Fruit fly (Drosophila melanogaster) whole organism, pupa: Measurements from ENCODE around the gene Naa40.

ENCODE experiments used
- CG12605 ChIP-seq: fragments of 200-800 bp; sonication (Bioruptor generic); IDR thresholded peaks from 2 replicates; pipeline ENCODE4 v1.3.6; 2022; ENCODE audit warnings: missing biosample characterization, missing genetic modification characterization
- CG13204 ChIP-seq: fragments of 200-800 bp; sonication (Bioruptor generic); optimal IDR thresholded peaks from 2 replicates; lab custom pipeline; 2018; ENCODE audit warnings: missing biosample characterization, mild to moderate bottlenecking, missing genetic modification characterization, moderate library complexity
- CG17806 ChIP-seq: fragments of 200-800 bp; sonication (Bioruptor generic); optimal IDR thresholded peaks from 2 replicates; lab custom pipeline; 2018; ENCODE audit warnings: missing biosample characterization, mild to moderate bottlenecking, missing genetic modification characterization, moderate library complexity
- CG32121 ChIP-seq: fragments of 200-800 bp; sonication (Bioruptor generic); IDR thresholded peaks from 2 replicates; pipeline ENCODE4 v1.3.6; 2022; ENCODE audit warnings: missing biosample characterization, missing genetic modification characterization
- CG34367 ChIP-seq: fragments of 200-800 bp; sonication (Bioruptor generic); optimal IDR thresholded peaks from 2 replicates; lab custom pipeline; 2018; ENCODE audit warnings: missing biosample characterization, mild to moderate bottlenecking, missing genetic modification characterization
- CG4496 ChIP-seq: fragments of 200-800 bp; sonication (Bioruptor generic); IDR thresholded peaks from 3 replicates; pipeline ENCODE4 v1.3.6; 2022; ENCODE audit warnings: missing biosample characterization, missing genetic modification characterization
- CG8301 ChIP-seq: fragments of 200-800 bp; sonication (Bioruptor generic); optimal IDR thresholded peaks from 2 replicates; lab custom pipeline; 2018; ENCODE audit warnings: missing biosample characterization, mild to moderate bottlenecking, missing genetic modification characterization
- CG9948 ChIP-seq: fragments of 200-800 bp; sonication (Bioruptor generic); optimal IDR thresholded peaks from 2 replicates; lab custom pipeline; 2018; ENCODE audit warnings: missing biosample characterization, mild to moderate bottlenecking, missing genetic modification characterization, moderate library complexity
- EcR ChIP-seq: fragments of 200-800 bp; sonication (Bioruptor generic); optimal IDR thresholded peaks from 3 replicates; lab custom pipeline; 2019; ENCODE audit warnings: missing biosample characterization, missing genetic modification characterization, mild to moderate bottlenecking, moderate library complexity, missing genetic modification reagents
- Ets98B ChIP-seq: fragments of 200-800 bp; sonication (Bioruptor generic); IDR thresholded peaks from 2 replicates; pipeline ENCODE4 v1.3.6; 2022; ENCODE audit warnings: missing biosample characterization, missing genetic modification characterization
- Pif1B ChIP-seq: fragments of 200-800 bp; sonication (Bioruptor generic); optimal IDR thresholded peaks from 3 replicates; lab custom pipeline; 2016; ENCODE audit warnings: missing biosample characterization, missing genetic modification characterization
- fd96Ca ChIP-seq: fragments of 200-800 bp; sonication (Bioruptor generic); IDR thresholded peaks from 3 replicates; pipeline ENCODE4 v1.3.6; 2022; ENCODE audit warnings: missing biosample characterization, missing genetic modification characterization
- gl ChIP-seq: fragments of 200-800 bp; sonication (Bioruptor generic); optimal IDR thresholded peaks from 2 replicates; lab custom pipeline; 2018; ENCODE audit warnings: missing biosample characterization, mild to moderate bottlenecking, missing genetic modification characterization
- rn ChIP-seq: fragments of 200-800 bp; sonication (Bioruptor generic); IDR thresholded peaks from 2 replicates; pipeline ENCODE4 v1.3.6; 2022; ENCODE audit warnings: missing biosample characterization, missing genetic modification characterization

- TF ChIP-seq rn (GFP tag; lab: Robert Waterston, UW) (no peak), CG32121 (GFP tag; lab: Robert Waterston, UW) (no peak), Ets98B (GFP tag; lab: Robert Waterston, UW) (no peak), EcR (no peak), CG9948 (tag; lab: Kevin White, UChicago) (no peak), CG12605 (no peak), fd96Ca (GFP tag; lab: Robert Waterston, UW) (peak; percentile 10; the same call in 1 of the 3 replicates), CG8301 (no peak), Pif1B (GFP tag; lab: Kevin White, UChicago) (no peak), CG13204 (GFP tag; lab: Kevin White, UChicago) (no peak), CG17806 (tag; lab: Kevin White, UChicago) (no peak), CG34367 (tag; lab: Kevin White, UChicago) (no peak), CG4496 (GFP tag; lab: Robert Waterston, UW) (peak; percentile 47; the same call in 1 of the 3 replicates), gl (tag; lab: Kevin White, UChicago) (no peak)
Observed at dm6 chr3R:29690960-29691527, 33.7 kb downstream of the Naa40 start.
